Fruit fly (Drosophila melanogaster) whole organism, embryonic: Measurements from ENCODE around the gene Cpr23B.

Experiments used
- Awh ChIP-seq: fragments of 200-800 bp; sonication (Bioruptor generic); IDR thresholded peaks from 2 replicates; pipeline ENCODE4, ENCODE4 v1.3.6; 2022; ENCODE audit warnings: missing biosample characterization, missing genetic modification characterization
- Bdp1 ChIP-seq: fragments of 200-800 bp; sonication (Bioruptor generic); optimal IDR thresholded peaks from 3 replicates; lab custom pipeline; 2016; ENCODE audit warnings: missing biosample characterization, missing genetic modification characterization
- CG10431 ChIP-seq: fragments of 200-800 bp; sonication (Bioruptor generic); optimal IDR thresholded peaks from 3 replicates; lab custom pipeline; 2018; ENCODE audit warnings: missing biosample characterization, mild to moderate bottlenecking, missing genetic modification characterization
- CG11085 ChIP-seq: fragments of 200-800 bp; sonication (Bioruptor generic); IDR thresholded peaks from 2 replicates; pipeline ENCODE4 v1.3.6; 2022; ENCODE audit warnings: missing biosample characterization, missing genetic modification characterization
- CG11504 ChIP-seq: fragments of 200-800 bp; sonication (Bioruptor generic); optimal IDR thresholded peaks from 3 replicates; lab custom pipeline; 2019; ENCODE audit warnings: missing biosample characterization, mild to moderate bottlenecking, missing genetic modification characterization, moderate library complexity
- CG1233 ChIP-seq: fragments of 200-800 bp; sonication (Bioruptor generic); optimal IDR thresholded peaks from 4 replicates; lab custom pipeline; 2018; ENCODE audit warnings: missing biosample characterization, mild to moderate bottlenecking, missing genetic modification characterization
- CG13775 ChIP-seq: fragments of 200-800 bp; sonication (Bioruptor generic); optimal IDR thresholded peaks from 3 replicates; lab custom pipeline; 2017; ENCODE audit warnings: missing biosample characterization, mild to moderate bottlenecking, missing genetic modification characterization
- CG13894 ChIP-seq: fragments of 200-800 bp; sonication (Bioruptor generic); optimal IDR thresholded peaks from 3 replicates; lab custom pipeline; 2018; ENCODE audit warnings: missing biosample characterization, mild to moderate bottlenecking, missing genetic modification characterization, moderate library complexity
- CG14860 ChIP-seq: fragments of 200-800 bp; sonication (Bioruptor generic); IDR thresholded peaks from 3 replicates; pipeline ENCODE4 v1.3.6; 2022; ENCODE audit warnings: missing biosample characterization, missing genetic modification characterization; ENCODE audit not compliant: partially characterized antibody
- CG1647 ChIP-seq: fragments of 200-800 bp; sonication (Bioruptor generic); optimal IDR thresholded peaks from 3 replicates; lab custom pipeline; 2016; ENCODE audit warnings: missing biosample characterization, missing genetic modification characterization
- CG2129 ChIP-seq: fragments of 200-800 bp; sonication (Bioruptor generic); IDR thresholded peaks from 2 replicates; pipeline ENCODE4 v1.3.6; 2022; ENCODE audit warnings: missing biosample characterization, missing genetic modification characterization; ENCODE audit not compliant: partially characterized antibody
- CG2875 ChIP-seq: fragments of 200-800 bp; sonication (Bioruptor generic); optimal IDR thresholded peaks from 2 replicates; lab custom pipeline; 2017; ENCODE audit warnings: missing biosample characterization, mild to moderate bottlenecking, missing genetic modification characterization, missing genetic modification reagents
- CG3281 ChIP-seq: fragments of 200-800 bp; sonication (Bioruptor generic); optimal IDR thresholded peaks from 3 replicates; lab custom pipeline; 2017; ENCODE audit warnings: missing biosample characterization, mild to moderate bottlenecking, missing genetic modification characterization
- CG34422 ChIP-seq: fragments of 200-800 bp; sonication (Bioruptor generic); IDR thresholded peaks from 3 replicates; pipeline ENCODE4 v1.3.6; 2022; ENCODE audit warnings: missing biosample characterization, missing genetic modification characterization
- CG5180 ChIP-seq: fragments of 200-800 bp; sonication (Bioruptor generic); optimal IDR thresholded peaks from 3 replicates; lab custom pipeline; 2017; ENCODE audit warnings: missing biosample characterization, missing genetic modification characterization, mild to moderate bottlenecking, moderate library complexity, missing genetic modification reagents
- CG6654 ChIP-seq: fragments of 200-800 bp; sonication (Bioruptor generic); optimal IDR thresholded peaks from 2 replicates; lab custom pipeline; 2017; ENCODE audit warnings: missing biosample characterization, mild to moderate bottlenecking, missing genetic modification characterization
- CG6854 ChIP-seq: fragments of 200-800 bp; sonication (Bioruptor generic); optimal IDR thresholded peaks from 3 replicates; lab custom pipeline; 2017; ENCODE audit warnings: missing biosample characterization, mild to moderate bottlenecking, missing genetic modification characterization
- CG7786 ChIP-seq: fragments of 200-800 bp; sonication (Bioruptor generic); optimal IDR thresholded peaks from 2 replicates; lab custom pipeline; 2016; ENCODE audit warnings: missing biosample characterization, missing genetic modification characterization
- CG7963 ChIP-seq: fragments of 200-800 bp; sonication (Bioruptor generic); IDR thresholded peaks from 3 replicates; pipeline ENCODE4 v1.3.6; 2022; ENCODE audit warnings: missing biosample characterization, missing genetic modification characterization; ENCODE audit not compliant: partially characterized antibody
- CG7987 ChIP-seq: fragments of 200-800 bp; sonication (Bioruptor generic); optimal IDR thresholded peaks from 2 replicates; lab custom pipeline; 2018; ENCODE audit warnings: missing biosample characterization, mild to moderate bottlenecking, missing genetic modification characterization, moderate library complexity
- CG8944 ChIP-seq: fragments of 200-800 bp; sonication (Bioruptor generic); optimal IDR thresholded peaks from 3 replicates; lab custom pipeline; 2016; ENCODE audit warnings: missing biosample characterization, missing genetic modification characterization
- D19B ChIP-seq: fragments of 200-800 bp; sonication (Bioruptor generic); optimal IDR thresholded peaks from 2 replicates; lab custom pipeline; 2017; ENCODE audit warnings: missing biosample characterization, mild to moderate bottlenecking, missing genetic modification characterization
- Dp ChIP-seq: fragments of 200-800 bp; sonication (Bioruptor generic); optimal IDR thresholded peaks from 2 replicates; lab custom pipeline; 2018; ENCODE audit warnings: missing biosample characterization, mild to moderate bottlenecking, missing genetic modification characterization, moderate library complexity
- Drgx ChIP-seq: fragments of 200-800 bp; sonication (Bioruptor generic); IDR thresholded peaks from 2 replicates; pipeline ENCODE4 v1.3.6; 2022; ENCODE audit warnings: missing biosample characterization, missing genetic modification characterization
- Fer3 ChIP-seq: fragments of 200-800 bp; sonication (Bioruptor generic); optimal IDR thresholded peaks from 2 replicates; lab custom pipeline; 2018; ENCODE audit warnings: missing biosample characterization, mild to moderate bottlenecking, missing genetic modification characterization, moderate library complexity
- Gsc ChIP-seq: fragments of 200-800 bp; sonication (Bioruptor generic); IDR thresholded peaks from 2 replicates; pipeline ENCODE4 v1.3.6; 2022; ENCODE audit warnings: missing biosample characterization, missing genetic modification characterization
- HHEX ChIP-seq: fragments of 200-800 bp; sonication (Bioruptor generic); optimal IDR thresholded peaks from 3 replicates; lab custom pipeline; 2017; ENCODE audit warnings: missing biosample characterization, mild to moderate bottlenecking, missing genetic modification characterization, missing genetic modification reagents
- Lpt ChIP-seq: fragments of >200 bp; optimal IDR thresholded peaks from 2 replicates; lab custom pipeline; 2018; ENCODE audit warnings: missing biosample characterization, missing genetic modification characterization
- Nf-YA ChIP-seq: fragments of 200-800 bp; sonication (Bioruptor generic); IDR thresholded peaks from 2 replicates; pipeline ENCODE4 v1.3.6; 2022; ENCODE audit warnings: missing biosample characterization, missing genetic modification characterization
- bigmax ChIP-seq: fragments of 200-800 bp; sonication (Bioruptor generic); optimal IDR thresholded peaks from 2 replicates; lab custom pipeline; 2018; ENCODE audit warnings: missing biosample characterization, mild to moderate bottlenecking, missing genetic modification characterization
- chif ChIP-seq, 2 experiments: fragments of 200-800 bp; sonication (Bioruptor generic); optimal IDR thresholded peaks; 3 replicates each; lab custom pipeline; 2016; ENCODE audit warnings: missing biosample characterization in 2 of 2, missing genetic modification characterization in 2 of 2
- dysf ChIP-seq: fragments of 200-800 bp; sonication (Bioruptor generic); IDR thresholded peaks from 3 replicates; pipeline ENCODE4 v1.3.6; 2022; ENCODE audit warnings: missing biosample characterization, missing genetic modification characterization
- exex ChIP-seq: fragments of 200-800 bp; sonication (Bioruptor generic); optimal IDR thresholded peaks from 4 replicates; lab custom pipeline; 2018; ENCODE audit warnings: missing biosample characterization, mild to moderate bottlenecking, missing genetic modification characterization, moderate library complexity
- gro ChIP-seq: fragments of 200-800 bp; sonication (Bioruptor generic); optimal IDR thresholded peaks from 2 replicates; lab custom pipeline; 2016; ENCODE audit warnings: missing biosample characterization, missing genetic modification characterization
- gt ChIP-seq: fragments of 200-800 bp; sonication (Bioruptor generic); IDR thresholded peaks from 2 replicates; pipeline ENCODE4 v1.3.6; 2022; ENCODE audit warnings: missing biosample characterization, missing genetic modification characterization
- jumu ChIP-seq: fragments of 200-800 bp; sonication (Bioruptor generic); optimal IDR thresholded peaks from 3 replicates; lab custom pipeline; 2016; ENCODE audit warnings: missing biosample characterization, missing genetic modification characterization
- kni ChIP-seq: fragments of 200-800 bp; sonication (Bioruptor generic); optimal IDR thresholded peaks from 3 replicates; lab custom pipeline; 2017; ENCODE audit warnings: mild to moderate bottlenecking, missing biosample characterization, missing genetic modification reagents, missing genetic modification characterization
- lov ChIP-seq, 2 experiments: fragments of 200-800 bp in 1 of 2; fragments of >200 bp in 1 of 2; sonication (Bioruptor generic) in 1 of 2; IDR thresholded peaks in 1 of 2; optimal IDR thresholded peaks in 1 of 2; 2 replicates in 1 of 2; 3 replicates in 1 of 2; pipeline versions ENCODE4 v1.3.6 to Lab custom; 2017 to 2022; ENCODE audit warnings: missing biosample characterization in 1 of 2, missing genetic modification characterization in 1 of 2
- nerfin-2 ChIP-seq: fragments of 200-800 bp; sonication (Bioruptor generic); IDR thresholded peaks from 2 replicates; pipeline ENCODE4 v1.3.6; 2022; ENCODE audit warnings: missing biosample characterization, missing genetic modification characterization; ENCODE audit not compliant: partially characterized antibody
- org-1 ChIP-seq: fragments of 200-800 bp; sonication (Bioruptor generic); optimal IDR thresholded peaks from 2 replicates; lab custom pipeline; 2017; ENCODE audit warnings: missing biosample characterization, missing genetic modification characterization
- pan ChIP-seq, 4 experiments: fragments of >200 bp in 3 of 4; fragments of 200-800 bp in 1 of 4; sonication (Bioruptor generic) in 1 of 4; optimal IDR thresholded peaks in 3 of 4; IDR thresholded peaks in 1 of 4; 2 replicates each; pipeline versions ENCODE4 v1.3.6 to Lab custom; 2017 to 2022; ENCODE audit warnings: missing biosample characterization in 2 of 4, missing genetic modification characterization in 2 of 4, mixed read lengths in 1 of 4
- pfk ChIP-seq: fragments of 200-800 bp; sonication (Bioruptor generic); optimal IDR thresholded peaks from 2 replicates; lab custom pipeline; 2018; ENCODE audit warnings: missing biosample characterization, mild to moderate bottlenecking, missing genetic modification characterization, moderate library complexity
- pros ChIP-seq: fragments of 200-800 bp; sonication (Bioruptor generic); optimal IDR thresholded peaks from 3 replicates; lab custom pipeline; 2019; ENCODE audit warnings: missing biosample characterization, mild to moderate bottlenecking, missing genetic modification characterization, moderate library complexity
- scrt ChIP-seq: fragments of 200-800 bp; sonication (Bioruptor generic); optimal IDR thresholded peaks from 2 replicates; lab custom pipeline; 2018; ENCODE audit warnings: missing biosample characterization, mild to moderate bottlenecking, missing genetic modification characterization, moderate library complexity
- tna ChIP-seq: fragments of 200-800 bp; sonication (Bioruptor generic); IDR thresholded peaks from 2 replicates; pipeline ENCODE4 v1.3.6; 2022; ENCODE audit warnings: missing biosample characterization, missing genetic modification characterization; ENCODE audit not compliant: partially characterized antibody
- wdn ChIP-seq: fragments of 200-800 bp; sonication (Bioruptor generic); IDR thresholded peaks from 2 replicates; pipeline ENCODE4 v1.3.6; 2022; ENCODE audit warnings: missing biosample characterization, missing genetic modification characterization
- z ChIP-seq: fragments of 200-800 bp; sonication (Bioruptor generic); IDR thresholded peaks from 3 replicates; pipeline ENCODE4 v1.3.6; 2022; ENCODE audit warnings: missing biosample characterization, missing genetic modification characterization

Cpr23B gene

DNA sequence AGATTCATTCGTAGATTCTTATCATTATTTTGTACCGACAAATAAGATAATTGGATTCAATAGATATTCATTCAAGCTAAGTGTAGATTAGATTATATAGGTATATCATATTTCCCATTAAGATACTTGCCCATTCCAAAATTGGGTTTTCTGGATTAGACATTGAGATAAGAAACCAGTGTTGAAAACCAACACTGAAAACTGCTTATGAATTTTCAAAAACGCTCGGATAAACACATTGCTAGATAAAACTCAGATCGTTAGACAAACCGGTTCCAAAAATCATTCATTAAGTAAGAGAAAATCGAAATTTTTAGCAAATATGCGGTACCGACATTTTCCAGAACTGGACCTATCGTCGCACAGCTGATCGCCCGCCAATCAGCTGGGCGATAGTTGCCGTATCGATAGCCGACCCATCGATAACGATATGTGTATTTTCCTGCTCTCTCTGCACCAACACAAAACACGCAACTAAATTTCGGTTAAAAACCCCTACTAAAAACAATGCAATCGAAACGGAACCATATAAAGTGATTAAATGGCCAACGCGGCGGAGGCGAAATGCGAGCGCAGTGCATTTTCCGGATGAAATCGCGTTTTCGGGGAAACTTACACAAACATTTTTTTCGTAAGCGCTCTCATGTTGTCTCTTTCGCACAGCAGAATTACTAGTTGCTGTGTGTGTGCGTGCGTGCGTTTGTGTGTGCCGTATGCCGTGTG lies 47.5 kb downstream of the Cpr23B start, which contains the start of the genes NTPase and lilli (continued):
- TF ChIP-seq CG11085 (GFP tag; lab: Robert Waterston, UW) (peak; percentile 44), CG34422 (GFP tag; lab: Robert Waterston, UW) (peak; percentile 73; the same call in 2 of the 3 replicates), CG8944 (peak; percentile 61), CG13775 (GFP tag; lab: Kevin White, UChicago) (peak; percentile 71), Nf-YA (GFP tag; lab: Robert Waterston, UW) (no peak), pfk (no peak), bigmax (GFP tag; lab: Kevin White, UChicago) (no peak), CG7786 (peak; percentile 74), CG10431 (GFP tag; lab: Kevin White, UChicago) (peak; percentile 14), CG5180 (GFP tag; lab: Kevin White, UChicago) (peak; percentile 39), Dp (GFP tag; lab: Kevin White, UChicago) (peak; percentile 11), CG11504 (tag; lab: Kevin White, UChicago) (peak; percentile 15), Lpt (GFP tag; lab: Kevin White, UChicago) (no peak), kni (no peak), Fer3 (tag; lab: Kevin White, UChicago) (no peak), dysf (GFP tag; lab: Robert Waterston, UW) (no peak), CG7987 (GFP tag; lab: Kevin White, UChicago) (no peak), jumu (GFP tag; lab: Kevin White, UChicago) (peak; percentile 70), CG6854 (GFP tag; lab: Kevin White, UChicago) (no peak), CG7963 (GFP tag; lab: Robert Waterston, UW) (peak; percentile 94), CG14860 (GFP tag; lab: Robert Waterston, UW) (peak; percentile 87), CG2875 (GFP tag; lab: Kevin White, UChicago) (no peak), CG1233 (GFP tag; lab: Kevin White, UChicago) (peak; percentile 42), D19B (GFP tag; lab: Kevin White, UChicago) (no peak), exex (tag; lab: Kevin White, UChicago) (no peak), HHEX (GFP tag; lab: Kevin White, UChicago) (peak; percentile 40), CG2129 (GFP tag; lab: Robert Waterston, UW) (peak; percentile 85), Bdp1 (GFP tag; lab: Kevin White, UChicago) (peak; percentile 48), CG3281 (GFP tag; lab: Kevin White, UChicago) (no peak), gro (GFP tag; lab: Kevin White, UChicago) (peak; percentile 18), Drgx (GFP tag; lab: Robert Waterston, UW) (no peak), pros (GFP tag; lab: Kevin White, UChicago) (no peak), Awh (no peak), chif (GFP tag; optimal IDR thresholded peaks at IDR 0.05; lab: Kevin White, UChicago) (peak; percentile 65 to 67), scrt (peak; percentile 81), gt (no peak), tna (GFP tag; lab: Robert Waterston, UW) (peak; percentile 86), CG13894 (tag; lab: Kevin White, UChicago) (peak; percentile 9), CG6654 (GFP tag; lab: Kevin White, UChicago) (no peak), Gsc (GFP tag; lab: Robert Waterston, UW) (no peak), lov (optimal IDR thresholded peaks at IDR 0.05; lab: Kevin White, UChicago) (no peak), lov (GFP tag; IDR thresholded peaks at IDR 0.05; lab: Robert Waterston, UW) (0 out of 3 replicates have a peak, but pooled peaks have one; percentile 11), z (GFP tag; lab: Robert Waterston, UW) (peak; percentile 73; the same call in 1 of the 3 replicates), CG1647 (GFP tag; lab: Kevin White, UChicago) (peak; percentile 55), nerfin-2 (GFP tag; lab: Robert Waterston, UW) (peak; percentile 87), pan (optimal IDR thresholded peaks at IDR 0.05; lab: Kevin White, UChicago) (no peak), pan (GFP tag; optimal IDR thresholded peaks at IDR 0.05 in 1 of 2, IDR thresholded peaks at IDR 0.05 in 1 of 2) (peak in 1 of 2 experiments; percentile 51), org-1 (no peak), wdn (0 out of 2 replicates have a peak, but pooled peaks have one; percentile 49)
